Fruit fly (Drosophila melanogaster) S2 (cell line): ENCODE measurements around the gene Rcd5.

ENCODE experiments used
- CG8478 ChIP-seq: fragments of >200 bp; optimal IDR thresholded peaks from 2 replicates; lab custom pipeline; 2018
- CTCF ChIP-seq, 2 experiments: fragments of >200 bp; optimal IDR thresholded peaks; 2 replicates each; lab custom pipeline; 2018

DNA sequence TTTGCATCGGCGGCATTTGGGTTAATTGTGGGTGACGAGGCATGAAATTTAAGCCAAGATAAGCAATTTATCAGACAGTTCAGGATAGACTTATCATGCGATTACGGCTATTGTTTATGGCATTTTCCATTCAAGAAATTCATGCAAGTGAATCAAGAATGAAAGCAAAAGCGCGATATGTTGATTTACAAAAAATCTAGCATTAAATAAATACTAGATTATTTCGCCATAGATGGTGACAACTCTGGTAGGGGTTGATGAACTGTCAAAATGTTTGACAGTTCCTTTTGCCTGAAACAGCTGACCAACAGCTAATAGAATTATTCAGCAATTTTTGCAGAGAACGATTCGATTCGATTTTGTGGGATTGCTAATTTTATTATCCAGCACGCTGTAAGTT is 28.7 kb downstream of the Rcd5 start, which contains the start of gene CG32259:
- TF ChIP-seq CG8478 (lab: Kevin White, UChicago) (no peak), CTCF (optimal IDR thresholded peaks at IDR 0.05; lab: Kevin White, UChicago) (no peak)
